Worm (Caenorhabditis elegans): ENCODE measurements around the gene C46C2.2.

- TF ChIP-seq nhr-23 (tag; optimal IDR thresholded peaks at IDR 0.05) (no peak), elt-2 (tag; optimal IDR thresholded peaks at IDR 0.05) (no peak), jun-1 (tag; optimal IDR thresholded peaks at IDR 0.05) (no peak), elt-1 (tag; optimal IDR thresholded peaks at IDR 0.05) (no peak), nhr-28 (tag; optimal IDR thresholded peaks at IDR 0.05) (no peak), zag-1 (tag; optimal IDR thresholded peaks at IDR 0.05) (no peak)
These were observed 26.1 kb downstream of the C46C2.2 start, which contains the start of gene rab-28 for ce11 chrIV:9243670-9244069.
